Fruit fly (Drosophila melanogaster): ENCODE results near the gene Ibf2.

dm6 chr3R:9240554-9240953, 17.7 kb downstream of the Ibf2 start, which contains the start of gene D1:
- TF ChIP-seq CG13123 (GFP tag; optimal IDR thresholded peaks at IDR 0.05) (no peak), Doc3 (GFP tag; IDR thresholded peaks at IDR 0.05; ENCODE audit: partially characterized antibody) (no peak), zfh1 (GFP tag; IDR thresholded peaks at IDR 0.05) (no peak), CG2199 (GFP tag; IDR thresholded peaks at IDR 0.05) (no peak), CG4617 (GFP tag; optimal IDR thresholded peaks at IDR 0.05; ENCODE audit: borderline replicate concordance) (no peak), Adf1 (GFP tag; IDR thresholded peaks at IDR 0.05) (no peak), lilli (GFP tag; optimal IDR thresholded peaks at IDR 0.05) (no peak)

Measured in whole organism, embryonic.